Worm (Caenorhabditis elegans) whole organism, L4 larva: ENCODE results near the gene ptp-5.1.
A peak's percentile ranks its signal among the peaks of the same experiment; 100 is the strongest.
"Not testable (repeated sequence)": the region's sequence is repeated elsewhere in the genome, so short reads cannot be mapped to it uniquely, and the experiment has no call there.

Source experiments
- F49E8.2 ChIP-seq: sonication (generic microtip); optimal IDR thresholded peaks from 2 replicates; lab custom pipeline; 2016; ENCODE audit warnings: missing compliant biosample characterization, mild to moderate bottlenecking, missing genetic modification characterization, borderline replicate concordance
- R02D3.7 ChIP-seq: fragments of 150-350 bp; sonication (generic microtip); optimal IDR thresholded peaks from 3 replicates; lab custom pipeline; 2014; ENCODE audit warnings: missing biosample characterization, missing genetic modification characterization
- T20F7.1 ChIP-seq: fragments of 200-800 bp; sonication (Bioruptor generic); optimal IDR thresholded peaks from 2 replicates; lab custom pipeline; 2018; ENCODE audit warnings: mild to moderate bottlenecking, missing genetic modification characterization, missing compliant biosample characterization
- Y5F2A.4 ChIP-seq: fragments of 200-800 bp; sonication (Bioruptor generic); optimal IDR thresholded peaks from 2 replicates; lab custom pipeline; 2018; ENCODE audit warnings: mild to moderate bottlenecking, missing genetic modification characterization, missing compliant biosample characterization
- aha-1 ChIP-seq: fragments of 150-350 bp; peaks from one replicate; lab custom pipeline; 2014; ENCODE audit warnings: missing biosample characterization, missing genetic modification characterization
- ama-1 ChIP-seq: fragments of 150-350 bp; optimal IDR thresholded peaks from 2 replicates; lab custom pipeline; 2014; ENCODE audit warnings: inconsistent platforms, mixed read lengths
- arid-1 ChIP-seq: fragments of 200-800 bp; sonication (Bioruptor generic); conservative IDR thresholded peaks from 2 replicates; pipeline ENCODE4 v1.3.6; 2022; ENCODE audit warnings: missing genetic modification reagents, missing genetic modification characterization, missing compliant biosample characterization
- ceh-32 ChIP-seq: sonication (generic microtip); optimal IDR thresholded peaks from 2 replicates; lab custom pipeline; 2016; ENCODE audit warnings: mild to moderate bottlenecking, missing genetic modification characterization, missing compliant biosample characterization; ENCODE audit not compliant: poor library complexity
- ceh-82 ChIP-seq: sonication (generic microtip); optimal IDR thresholded peaks from 2 replicates; lab custom pipeline; 2017; ENCODE audit warnings: missing biosample characterization, missing genetic modification characterization
- daf-16 ChIP-seq, 3 experiments: sonication (generic microtip); optimal IDR thresholded peaks; 2 replicates each; lab custom pipeline; 2016 to 2017; ENCODE audit warnings: missing genetic modification characterization in 3 of 3, missing genetic modification reagents in 3 of 3, mild to moderate bottlenecking in 2 of 3, missing compliant biosample characterization in 2 of 3, missing biosample characterization in 1 of 3, moderate library complexity in 1 of 3
- dve-1 ChIP-seq: sonication (generic microtip); optimal IDR thresholded peaks from 2 replicates; lab custom pipeline; 2017; ENCODE audit warnings: antibody characterized with exemption, mild to moderate bottlenecking, missing genetic modification characterization, missing compliant biosample characterization; ENCODE audit not compliant: insufficient read depth
- egl-27 ChIP-seq: sonication (generic microtip); optimal IDR thresholded peaks from 3 replicates; lab custom pipeline; 2017; ENCODE audit warnings: missing biosample characterization, missing genetic modification reagents, missing genetic modification characterization
- fkh-10 ChIP-seq: fragments of 150-350 bp; optimal IDR thresholded peaks from 2 replicates; lab custom pipeline; 2014; ENCODE audit warnings: missing biosample characterization, missing genetic modification reagents, missing genetic modification characterization
- hif-1 ChIP-seq, 2 experiments: sonication (generic microtip); optimal IDR thresholded peaks; 2 replicates each; lab custom pipeline; 2016 to 2017; ENCODE audit warnings: missing compliant biosample characterization in 2 of 2, missing genetic modification characterization in 2 of 2, missing genetic modification reagents in 2 of 2, missing genotype in 2 of 2, mild to moderate bottlenecking in 1 of 2
- hlh-11 ChIP-seq: fragments of 200-800 bp; sonication (Bioruptor generic); optimal IDR thresholded peaks from 2 replicates; lab custom pipeline; 2018; ENCODE audit warnings: mild to moderate bottlenecking, missing genetic modification characterization, missing compliant biosample characterization
- hlh-30 ChIP-seq: sonication (generic microtip); optimal IDR thresholded peaks from 2 replicates; lab custom pipeline; 2017; ENCODE audit warnings: antibody characterized with exemption, mild to moderate bottlenecking, missing genetic modification characterization, missing compliant biosample characterization; ENCODE audit not compliant: insufficient read depth
- lim-7 ChIP-seq: fragments of 200-800 bp; sonication (Bioruptor generic); IDR thresholded peaks from 2 replicates; pipeline ENCODE4 v1.3.6; 2022; ENCODE audit warnings: missing genetic modification characterization, missing compliant biosample characterization
- lin-13 ChIP-seq: fragments of 150-350 bp; optimal IDR thresholded peaks from 2 replicates; lab custom pipeline; 2014; ENCODE audit warnings: missing biosample characterization, missing genetic modification reagents, missing genetic modification characterization
- lin-38 ChIP-seq: fragments of 200-800 bp; sonication (Bioruptor generic); IDR thresholded peaks from 2 replicates; pipeline ENCODE4 v1.3.6; 2022; ENCODE audit warnings: missing genetic modification reagents, missing genetic modification characterization, missing compliant biosample characterization
- nhr-10 ChIP-seq: fragments of 150-350 bp; optimal IDR thresholded peaks from 2 replicates; lab custom pipeline; 2014; ENCODE audit warnings: missing biosample characterization, missing genetic modification characterization
- nhr-237 ChIP-seq: sonication (generic microtip); optimal IDR thresholded peaks from 2 replicates; lab custom pipeline; 2017; ENCODE audit warnings: missing biosample characterization, missing genetic modification characterization
- nhr-48 ChIP-seq: sonication (generic microtip); optimal IDR thresholded peaks from 2 replicates; lab custom pipeline; 2016; ENCODE audit warnings: mild to moderate bottlenecking, missing genetic modification characterization, missing compliant biosample characterization
- nhr-77 ChIP-seq: fragments of 150-350 bp; optimal IDR thresholded peaks from 2 replicates; lab custom pipeline; 2014; ENCODE audit warnings: missing biosample characterization, missing genetic modification characterization
- pha-4 ChIP-seq, 2 experiments: fragments of 150-350 bp in 1 of 2; fragments of 200-800 bp in 1 of 2; sonication (Bioruptor generic) in 1 of 2; IDR thresholded peaks in 1 of 2; optimal IDR thresholded peaks in 1 of 2; 2 replicates each; pipeline versions ENCODE4 v1.3.6 to Lab custom; 2014 to 2022; ENCODE audit warnings: missing genetic modification characterization in 2 of 2, missing genetic modification reagents in 2 of 2, missing biosample characterization in 1 of 2, missing compliant biosample characterization in 1 of 2
- pqm-1 ChIP-seq: sonication (generic microtip); optimal IDR thresholded peaks from 2 replicates; lab custom pipeline; 2017; ENCODE audit warnings: missing biosample characterization, missing genetic modification characterization
- unc-39 ChIP-seq: sonication (generic microtip); optimal IDR thresholded peaks from 2 replicates; lab custom pipeline; 2017; ENCODE audit warnings: missing biosample characterization, missing genetic modification characterization
- unc-62 ChIP-seq, 3 experiments: fragments of 150-350 bp in 1 of 3; sonication (generic microtip); optimal IDR thresholded peaks in 2 of 3; peaks in 1 of 3; 1 replicate in 1 of 3; 2 replicates in 2 of 3; lab custom pipeline; 2014 to 2017; ENCODE audit warnings: missing biosample characterization in 3 of 3, missing genetic modification characterization in 3 of 3, missing genetic modification reagents in 3 of 3, missing genotype in 1 of 3

The ptp-5.1 gene

DNA sequence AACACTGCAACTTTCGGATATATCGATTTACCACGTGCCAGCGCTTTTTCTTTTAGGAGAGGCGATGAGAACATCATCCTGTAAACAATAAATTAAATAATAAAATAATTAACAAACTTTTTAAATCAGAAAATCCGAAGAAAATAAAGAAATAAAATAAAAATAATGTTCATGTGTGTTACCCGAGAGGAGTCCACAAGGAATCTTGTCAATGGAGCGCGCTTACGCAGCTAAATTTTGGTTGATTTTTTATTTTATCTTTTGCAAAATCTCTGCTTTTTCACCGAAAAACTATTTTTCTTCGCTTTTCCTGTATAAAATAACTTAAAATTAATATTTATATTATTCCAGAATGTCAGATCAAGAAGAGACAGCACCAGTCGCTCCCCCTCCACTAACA, 6.0 kb upstream of the ptp-5.1 start, which contains the start of the genes C24D10.6 and C24D10.4 (continued):
- TF ChIP-seq nhr-48 (tag; lab: Kevin White, UChicago): no peak
- peak; percentile 11 for TF ChIP-seq nhr-77 (tag; lab: Kevin White, UChicago)
- peak; percentile 14 for TF ChIP-seq hlh-30 (tag; lab: Kevin White, UChicago)
- no peak for TF ChIP-seq arid-1 (GFP tag; lab: Robert Waterston, UW)
- TF ChIP-seq unc-62 (GFP tag; optimal IDR thresholded peaks at IDR 0.05 in 1 of 2; lab: Kevin White, UChicago): no peak
- no peak for TF ChIP-seq unc-62 (tag; optimal IDR thresholded peaks at IDR 0.05; lab: Kevin White, UChicago)
- no peak for TF ChIP-seq ceh-32 (tag; lab: Kevin White, UChicago)
- TF ChIP-seq Y5F2A.4 (GFP tag; lab: Kevin White, UChicago): no peak
- no peak for TF ChIP-seq T20F7.1
- TF ChIP-seq F49E8.2 (tag; lab: Kevin White, UChicago): no peak

DNA sequence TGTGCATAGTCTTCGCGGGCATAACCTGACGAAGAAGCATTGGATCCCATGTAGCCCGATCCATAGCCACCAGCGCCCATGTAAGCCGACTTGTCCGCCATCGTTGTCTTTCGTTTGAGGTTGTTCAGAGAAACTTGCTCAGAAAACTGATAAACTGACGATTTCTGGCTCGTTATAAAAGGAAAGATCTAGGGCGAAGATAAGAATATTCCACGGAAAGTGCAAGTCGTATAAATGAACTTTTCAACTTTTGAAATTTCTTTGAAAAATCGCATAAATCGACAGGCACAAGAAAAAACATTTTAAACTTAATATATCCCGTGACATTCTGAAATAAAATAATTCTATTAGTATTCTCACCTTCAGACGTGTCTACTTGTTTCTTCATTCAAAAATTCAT, 3.2 kb upstream of the ptp-5.1 start, which contains the start of the genes nspd-3 and C24D10.2:
Gene nspd-3 (minus strand): TSS at position 101 of the 400 bp plus-strand sequence.
Gene C24D10.2 (plus strand): TSS at position 399 of the 400 bp plus-strand sequence.
- not testable (repeated sequence) for TF ChIP-seq nhr-10 (tag; lab: Kevin White, UChicago); pqm-1; lim-7 (GFP tag; lab: Robert Waterston, UW)

- not testable (repeated sequence) for TF ChIP-seq lin-38; daf-16 (GFP tag; optimal IDR thresholded peaks at IDR 0.05; lab: Kevin White, UChicago); daf-16 (tag; optimal IDR thresholded peaks at IDR 0.05; lab: Kevin White, UChicago); fkh-10
- TF ChIP-seq, all 104 proteins: peak for 0; not testable (repeated sequence) for 104
Observed at ce11 chrIV:5165626-5166025, 504 bp upstream of the ptp-5.1 start, which contains the start of gene nspd-6. nspd-6 (minus strand) TSS chrIV:5165726.

DNA sequence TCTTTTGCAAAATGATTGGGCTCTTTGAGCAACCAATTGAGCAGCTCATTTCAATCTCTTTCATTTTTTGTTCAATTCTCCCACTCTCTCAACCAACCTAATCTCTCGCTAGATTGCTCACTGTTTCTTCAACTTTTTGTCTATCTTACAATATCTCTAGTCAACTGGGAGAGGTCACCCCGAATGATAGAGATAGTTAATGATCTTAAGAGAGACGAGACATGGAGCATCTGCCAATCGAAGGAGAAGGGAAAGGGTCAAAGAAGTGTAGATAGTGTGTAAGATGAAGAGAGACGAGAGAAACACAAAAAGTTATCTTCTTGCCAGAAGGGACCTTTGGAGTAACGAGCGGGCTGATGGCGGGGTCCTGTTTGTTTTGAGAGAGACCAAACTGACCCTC, 3.2 kb downstream of the ptp-5.1 start:
- TF ChIP-seq F49E8.2 (tag; lab: Kevin White, UChicago) (no peak), nhr-48 (tag; lab: Kevin White, UChicago) (no peak), unc-62 (GFP tag; optimal IDR thresholded peaks at IDR 0.05 in 1 of 2; lab: Kevin White, UChicago) (peak in 1 of 2 experiments; percentile 83), unc-62 (tag; optimal IDR thresholded peaks at IDR 0.05; lab: Kevin White, UChicago) (no peak), nhr-237 (tag; lab: Kevin White, UChicago) (no peak), daf-16 (GFP tag; optimal IDR thresholded peaks at IDR 0.05; lab: Kevin White, UChicago) (peak in 1 of 2 experiments; percentile 68), daf-16 (tag; optimal IDR thresholded peaks at IDR 0.05; lab: Kevin White, UChicago) (no peak), unc-39 (tag; lab: Kevin White, UChicago) (no peak), hlh-11 (tag; lab: Kevin White, UChicago) (peak; percentile 21), dve-1 (tag; lab: Kevin White, UChicago) (no peak)

- TF ChIP-seq nhr-237 (tag; lab: Kevin White, UChicago): no peak
- peak; percentile 72 for TF ChIP-seq aha-1 (tag; lab: Kevin White, UChicago)
- no peak for TF ChIP-seq ama-1 (lab: Kevin White, UChicago)
- no peak for TF ChIP-seq R02D3.7 (tag; lab: Kevin White, UChicago)
- TF ChIP-seq hif-1 (tag; optimal IDR thresholded peaks at IDR 0.05; lab: Kevin White, UChicago): no peak
- TF ChIP-seq egl-27 (tag; lab: Kevin White, UChicago): no peak
- TF ChIP-seq lin-13: no peak
- no peak for TF ChIP-seq pha-4 (GFP tag; IDR thresholded peaks at IDR 0.05; lab: Robert Waterston, UW)
- TF ChIP-seq pha-4 (tag; optimal IDR thresholded peaks at IDR 0.05; lab: Kevin White, UChicago): no peak
- no peak for TF ChIP-seq ceh-82
- peak in 1 of 2 experiments; percentile 34 for TF ChIP-seq unc-62 (GFP tag; optimal IDR thresholded peaks at IDR 0.05 in 1 of 2; lab: Kevin White, UChicago)
- no peak for TF ChIP-seq unc-62 (tag; optimal IDR thresholded peaks at IDR 0.05; lab: Kevin White, UChicago)
- TF ChIP-seq hlh-11 (tag; lab: Kevin White, UChicago): peak; percentile 30
Observed at ce11 chrIV:5171994-5172528, 5.9 kb downstream of the ptp-5.1 start.
